Worm (Caenorhabditis elegans) whole organism, L3 larva: ENCODE measurements around the gene rab-33.

Source experiments
- R02D3.7 ChIP-seq: fragments of 150-350 bp; optimal IDR thresholded peaks from 2 replicates; lab custom pipeline; 2014; ENCODE audit warnings: missing biosample characterization, missing genetic modification characterization
- aly-2 ChIP-seq: fragments of 150-350 bp; optimal IDR thresholded peaks from 2 replicates; lab custom pipeline; 2014; ENCODE audit warnings: missing biosample characterization, missing genetic modification characterization
- ama-1 ChIP-seq: fragments of 150-350 bp; optimal IDR thresholded peaks from 2 replicates; lab custom pipeline; 2018
- ceh-16 ChIP-seq: sonication (generic microtip); optimal IDR thresholded peaks from 2 replicates; lab custom pipeline; 2017; ENCODE audit warnings: missing biosample characterization, missing genetic modification characterization
- ceh-28 ChIP-seq: fragments of 150-350 bp; optimal IDR thresholded peaks from 2 replicates; lab custom pipeline; 2014; ENCODE audit warnings: missing biosample characterization, missing genetic modification reagents, missing genetic modification characterization
- ceh-82 ChIP-seq: fragments of 150-350 bp; optimal IDR thresholded peaks from 2 replicates; lab custom pipeline; 2014; ENCODE audit warnings: missing biosample characterization, missing genetic modification characterization
- daf-12 ChIP-seq: fragments of 150-350 bp; optimal IDR thresholded peaks from 2 replicates; lab custom pipeline; 2014; ENCODE audit warnings: missing biosample characterization, missing genetic modification reagents, missing genetic modification characterization
- egl-27 ChIP-seq: sonication (generic microtip); optimal IDR thresholded peaks from 4 replicates; lab custom pipeline; 2017; ENCODE audit warnings: missing biosample characterization, missing genetic modification reagents, missing genetic modification characterization
- egl-5 ChIP-seq: fragments of 150-350 bp; optimal IDR thresholded peaks from 2 replicates; lab custom pipeline; 2017; ENCODE audit warnings: missing biosample characterization, missing genetic modification reagents, missing genetic modification characterization, inconsistent platforms
- elt-2 ChIP-seq: sonication (generic microtip); optimal IDR thresholded peaks from 2 replicates; lab custom pipeline; 2016; ENCODE audit warnings: missing genetic modification reagents, mild to moderate bottlenecking, missing genetic modification characterization, missing compliant biosample characterization
- elt-3 ChIP-seq, 3 experiments: fragments of 150-350 bp in 1 of 3; sonication (generic microtip) in 2 of 3; optimal IDR thresholded peaks; 2 replicates in 2 of 3; 4 replicates in 1 of 3; lab custom pipeline; 2014 to 2017; ENCODE audit warnings: missing biosample characterization in 3 of 3, missing genetic modification characterization in 3 of 3
- fos-1 ChIP-seq: fragments of 150-350 bp; optimal IDR thresholded peaks from 2 replicates; lab custom pipeline; 2014; ENCODE audit warnings: missing biosample characterization, missing genetic modification characterization
- hmg-11 ChIP-seq: sonication (generic microtip); optimal IDR thresholded peaks from 2 replicates; lab custom pipeline; 2016; ENCODE audit warnings: missing genetic modification characterization, missing compliant biosample characterization
- jun-1 ChIP-seq: fragments of 150-350 bp; optimal IDR thresholded peaks from 2 replicates; lab custom pipeline; 2014; ENCODE audit warnings: missing biosample characterization, missing genetic modification reagents, missing genetic modification characterization
- lin-15B ChIP-seq: fragments of 150-350 bp; optimal IDR thresholded peaks from 2 replicates; lab custom pipeline; 2014; ENCODE audit warnings: missing biosample characterization, missing genetic modification characterization
- lin-39 ChIP-seq: fragments of 150-350 bp; optimal IDR thresholded peaks from 2 replicates; lab custom pipeline; 2018; ENCODE audit warnings: missing biosample characterization, missing genetic modification reagents, missing genetic modification characterization
- lsy-12 ChIP-seq: sonication (generic microtip); optimal IDR thresholded peaks from 2 replicates; lab custom pipeline; 2016; ENCODE audit warnings: mild to moderate bottlenecking, missing genetic modification characterization, missing compliant biosample characterization
- mdl-1 ChIP-seq: fragments of 150-350 bp; optimal IDR thresholded peaks from 2 replicates; lab custom pipeline; 2014; ENCODE audit warnings: missing biosample characterization, missing genetic modification characterization
- nfya-1 ChIP-seq: sonication (generic microtip); optimal IDR thresholded peaks from 2 replicates; lab custom pipeline; 2017; ENCODE audit warnings: missing genetic modification characterization, mild to moderate bottlenecking, missing compliant biosample characterization, antibody characterized with exemption, moderate library complexity; ENCODE audit not compliant: insufficient read depth
- nhr-12 ChIP-seq: fragments of 150-350 bp; optimal IDR thresholded peaks from 2 replicates; lab custom pipeline; 2014; ENCODE audit warnings: missing biosample characterization, missing genetic modification characterization
- nhr-23 ChIP-seq: fragments of 150-350 bp; optimal IDR thresholded peaks from 2 replicates; lab custom pipeline; 2014; ENCODE audit warnings: missing biosample characterization, missing genetic modification reagents, missing genetic modification characterization
- nhr-25 ChIP-seq: sonication (generic microtip); optimal IDR thresholded peaks from 2 replicates; lab custom pipeline; 2017; ENCODE audit warnings: missing biosample characterization, missing genetic modification characterization
- nhr-28 ChIP-seq: fragments of 150-350 bp; optimal IDR thresholded peaks from 2 replicates; lab custom pipeline; 2014; ENCODE audit warnings: missing biosample characterization, missing genetic modification characterization
- nhr-43 ChIP-seq: sonication (generic microtip); optimal IDR thresholded peaks from 2 replicates; lab custom pipeline; 2016; ENCODE audit warnings: mild to moderate bottlenecking, missing genetic modification characterization, missing compliant biosample characterization; ENCODE audit not compliant: poor library complexity, severe bottlenecking
- nhr-67 ChIP-seq: fragments of 150-350 bp; optimal IDR thresholded peaks from 2 replicates; lab custom pipeline; 2014; ENCODE audit warnings: missing biosample characterization, missing genetic modification characterization
- nhr-77 ChIP-seq: fragments of 150-350 bp; optimal IDR thresholded peaks from 2 replicates; lab custom pipeline; 2014; ENCODE audit warnings: missing biosample characterization, missing genetic modification characterization
- pqm-1 ChIP-seq: fragments of 150-350 bp; optimal IDR thresholded peaks from 2 replicates; lab custom pipeline; 2017; ENCODE audit warnings: missing biosample characterization, missing genetic modification characterization, inconsistent platforms
- skn-1 ChIP-seq: fragments of 150-350 bp; optimal IDR thresholded peaks from 2 replicates; lab custom pipeline; 2014; ENCODE audit warnings: missing biosample characterization, missing genetic modification characterization
- snpc-4 ChIP-seq: fragments of 150-350 bp; optimal IDR thresholded peaks from 2 replicates; lab custom pipeline; 2014; ENCODE audit warnings: missing biosample characterization, missing genetic modification characterization
- tbx-2 ChIP-seq: sonication (generic microtip); optimal IDR thresholded peaks from 2 replicates; lab custom pipeline; 2016; ENCODE audit warnings: mild to moderate bottlenecking, missing genetic modification characterization, missing compliant biosample characterization
- unc-39 ChIP-seq: sonication (generic microtip); optimal IDR thresholded peaks from 4 replicates; lab custom pipeline; 2017; ENCODE audit warnings: missing biosample characterization, missing genetic modification characterization
- zag-1 ChIP-seq: fragments of 150-350 bp; optimal IDR thresholded peaks from 2 replicates; lab custom pipeline; 2014; ENCODE audit warnings: missing biosample characterization, missing genetic modification characterization
- ztf-11 ChIP-seq: fragments of 150-350 bp; optimal IDR thresholded peaks from 2 replicates; lab custom pipeline; 2014; ENCODE audit warnings: missing biosample characterization, missing genetic modification characterization
- ztf-4 ChIP-seq: fragments of 150-350 bp; optimal IDR thresholded peaks from 2 replicates; lab custom pipeline; 2014; ENCODE audit warnings: missing biosample characterization, missing genetic modification characterization

Gene rab-33

DNA sequence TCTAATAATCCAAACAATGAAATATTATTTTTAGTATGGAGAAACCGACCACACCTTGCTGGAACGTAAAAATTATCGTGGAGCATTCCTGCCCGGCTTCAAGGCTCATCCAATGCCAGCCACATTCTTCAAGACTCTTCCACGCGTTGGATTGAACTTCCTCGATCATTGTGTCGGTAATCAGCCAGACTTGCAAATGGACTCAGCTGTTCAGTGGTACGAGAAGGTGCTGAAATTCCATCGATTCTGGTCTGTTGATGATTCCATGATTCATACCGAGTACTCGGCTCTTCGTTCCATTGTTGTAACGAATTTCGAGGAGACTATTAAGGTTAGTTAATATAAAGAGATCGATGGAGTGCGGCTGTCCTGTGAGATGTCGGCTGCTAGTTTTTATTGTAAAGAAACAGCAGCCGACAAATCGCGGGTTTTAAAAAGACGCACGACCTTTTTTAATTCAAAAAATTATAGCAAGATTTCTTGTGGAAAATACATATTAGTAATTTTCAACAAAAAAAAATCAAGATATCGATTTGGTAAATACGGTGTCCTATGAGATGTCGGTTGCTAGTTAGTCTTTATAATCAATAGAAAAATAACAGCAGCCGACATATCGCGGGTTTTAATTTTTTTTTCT is 32.6 kb upstream of the rab-33 start:
- TF ChIP-seq ceh-16 (tag; lab: Kevin White, UChicago) (no peak), snpc-4 (tag; lab: Kevin White, UChicago) (peak; percentile 50), ama-1 (lab: Kevin White, UChicago) (peak; percentile 85)

DNA sequence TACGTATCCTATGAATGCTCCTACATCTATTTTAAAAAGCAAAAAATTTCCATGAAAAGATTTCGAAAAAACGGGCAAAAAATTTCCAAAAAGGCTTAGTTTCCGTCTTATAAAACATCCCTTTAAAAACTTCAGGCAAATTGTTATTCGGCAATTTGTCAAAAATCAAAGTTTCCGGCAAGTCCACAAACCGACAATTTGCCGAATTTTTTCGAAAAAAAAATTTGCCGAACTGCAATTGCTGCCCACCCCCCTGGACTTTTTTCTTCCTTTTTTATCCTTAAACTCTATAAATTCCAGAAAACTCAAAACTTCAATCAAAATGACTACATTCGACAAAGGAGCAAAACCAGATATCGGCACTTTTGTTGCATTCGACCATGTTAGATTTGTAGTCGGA is 31.6 kb upstream of the rab-33 start, which contains the start of gene hpd-1:
Gene hpd-1 (plus strand): TSS at position 301 of the 400 bp plus-strand sequence.
- TF ChIP-seq ztf-11 (tag; lab: Kevin White, UChicago): no peak

DNA sequence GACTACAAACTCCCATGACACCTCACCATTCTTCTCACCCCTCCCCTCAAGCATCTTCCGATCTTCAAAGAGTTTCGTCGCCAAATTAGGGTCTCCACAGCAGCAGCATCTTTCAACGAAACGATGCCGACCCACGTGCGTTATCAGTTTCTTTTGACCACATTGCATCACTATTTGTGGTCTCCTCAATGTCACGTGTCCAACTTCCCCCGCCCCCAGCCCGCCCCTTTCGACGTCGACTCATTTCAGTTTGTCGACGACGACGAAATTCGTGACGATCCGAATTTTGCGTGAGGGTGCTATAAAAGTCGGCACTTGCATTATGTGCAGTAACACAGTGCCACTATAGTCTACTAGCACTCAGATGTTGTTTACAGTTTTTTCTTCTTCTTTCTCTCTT is 30.5 kb upstream of the rab-33 start:
- no peak for TF ChIP-seq fos-1 (tag; lab: Kevin White, UChicago)
- no peak for TF ChIP-seq daf-12 (tag; lab: Kevin White, UChicago)
- TF ChIP-seq nhr-25 (tag; lab: Kevin White, UChicago): peak; percentile 51
- TF ChIP-seq lin-39 (tag; lab: Kevin White, UChicago): no peak
- TF ChIP-seq nhr-23 (tag; lab: Kevin White, UChicago): peak; percentile 71
- no peak for TF ChIP-seq egl-27 (tag; lab: Kevin White, UChicago)
- no peak for TF ChIP-seq ztf-11 (tag; lab: Kevin White, UChicago)
- no peak for TF ChIP-seq egl-5 (tag; lab: Kevin White, UChicago)
- TF ChIP-seq mdl-1 (tag; lab: Kevin White, UChicago): peak; percentile 56
- TF ChIP-seq nhr-77 (tag; lab: Kevin White, UChicago): no peak
- TF ChIP-seq skn-1 (tag; lab: Kevin White, UChicago): no peak
- peak; percentile 35 for TF ChIP-seq nfya-1 (tag; lab: Kevin White, UChicago)
- TF ChIP-seq ztf-4 (tag; lab: Kevin White, UChicago): no peak
- TF ChIP-seq nhr-43: peak; percentile 84
- peak; percentile 96 for TF ChIP-seq elt-2 (tag; lab: Kevin White, UChicago)
- TF ChIP-seq lsy-12 (tag; lab: Kevin White, UChicago): peak; percentile 55
- TF ChIP-seq unc-39 (tag; lab: Kevin White, UChicago): no peak
- TF ChIP-seq aly-2 (tag; lab: Kevin White, UChicago): no peak
- no peak for TF ChIP-seq ceh-28 (tag; lab: Kevin White, UChicago)
- no peak for TF ChIP-seq R02D3.7 (tag; lab: Kevin White, UChicago)
- peak; percentile 6 for TF ChIP-seq pqm-1 (tag; lab: Kevin White, UChicago)
- TF ChIP-seq elt-3 (tag; optimal IDR thresholded peaks at IDR 0.05; lab: Kevin White, UChicago): peak in 1 of 3 experiments; percentile 67
- TF ChIP-seq zag-1 (tag; lab: Kevin White, UChicago): no peak
- TF ChIP-seq lin-15B (tag; lab: Kevin White, UChicago): no peak
- TF ChIP-seq ama-1 (lab: Kevin White, UChicago): peak; percentile 64

DNA sequence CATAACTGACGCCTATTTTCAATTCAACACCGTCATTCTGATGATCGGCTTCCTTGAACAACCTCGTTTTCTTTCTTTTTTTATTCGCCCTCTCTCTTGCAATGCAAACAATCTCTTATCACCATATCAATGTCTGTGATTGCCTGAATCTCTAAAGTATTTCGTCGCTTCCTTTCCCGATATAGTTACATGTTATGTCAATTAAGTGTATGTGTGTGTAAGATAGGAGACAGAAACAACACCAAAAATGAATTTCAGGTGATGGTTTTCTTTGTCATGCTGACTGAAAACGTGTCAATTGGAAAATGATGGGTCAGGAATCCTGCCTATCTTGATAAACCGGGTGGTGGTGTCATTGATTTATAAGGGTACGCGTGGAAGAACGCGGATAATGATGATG is 29.7 kb upstream of the rab-33 start:
- TF ChIP-seq skn-1 (tag; lab: Kevin White, UChicago) (no peak), elt-3 (tag; optimal IDR thresholded peaks at IDR 0.05; lab: Kevin White, UChicago) (peak in 2 of 3 experiments; percentile 32 to 77), elt-2 (tag; lab: Kevin White, UChicago) (peak; percentile 95), nhr-25 (tag; lab: Kevin White, UChicago) (peak; percentile 57), nfya-1 (tag; lab: Kevin White, UChicago) (peak; percentile 22), hmg-11 (no peak), jun-1 (tag; lab: Kevin White, UChicago) (peak; percentile 59), nhr-23 (tag; lab: Kevin White, UChicago) (peak; percentile 43), nhr-43 (peak; percentile 40), tbx-2 (tag; lab: Kevin White, UChicago) (no peak), pqm-1 (tag; lab: Kevin White, UChicago) (peak; percentile 94), nhr-12 (no peak), lin-39 (tag; lab: Kevin White, UChicago) (no peak), R02D3.7 (tag; lab: Kevin White, UChicago) (no peak), ceh-28 (tag; lab: Kevin White, UChicago) (peak; percentile 22), fos-1 (tag; lab: Kevin White, UChicago) (peak; percentile 16), nhr-28 (tag; lab: Kevin White, UChicago) (no peak), nhr-67 (no peak), ceh-82 (tag; lab: Kevin White, UChicago) (no peak)
